Worm (Caenorhabditis elegans) whole organism, L3 larva: ENCODE measurements around the gene Y39G8B.5.
"Not testable (repeated sequence)": the region's sequence is repeated elsewhere in the genome, so short reads cannot be mapped to it uniquely, and the experiment has no call there.

ENCODE experiments used
- lin-39 ChIP-seq: fragments of 150-350 bp; optimal IDR thresholded peaks from 2 replicates; lab custom pipeline; 2018; ENCODE audit warnings: missing biosample characterization, missing genetic modification reagents, missing genetic modification characterization
- nhr-28 ChIP-seq: fragments of 150-350 bp; optimal IDR thresholded peaks from 2 replicates; lab custom pipeline; 2014; ENCODE audit warnings: missing biosample characterization, missing genetic modification characterization
- nhr-76 ChIP-seq: fragments of 150-350 bp; sonication (generic microtip); optimal IDR thresholded peaks from 5 replicates; lab custom pipeline; 2014; ENCODE audit warnings: missing biosample characterization, missing genetic modification characterization
- unc-39 ChIP-seq: sonication (generic microtip); optimal IDR thresholded peaks from 4 replicates; lab custom pipeline; 2017; ENCODE audit warnings: missing biosample characterization, missing genetic modification characterization

ce11 chrII:14021230-14021629, 29.6 kb upstream of the Y39G8B.5 start, which contains the start of gene F01D5.10:
- TF ChIP-seq lin-39 (tag; lab: Kevin White, UChicago); nhr-76; nhr-28 (tag; lab: Kevin White, UChicago); unc-39 (tag; lab: Kevin White, UChicago): not testable (repeated sequence)
